Worm (Caenorhabditis elegans) whole organism, L2 larva: ENCODE data around the gene F14F7.4.

ENCODE experiments used
- R02D3.7 ChIP-seq: fragments of 150-350 bp; optimal IDR thresholded peaks from 2 replicates; lab custom pipeline; 2014; ENCODE audit warnings: missing biosample characterization, missing genetic modification characterization
- Y55F3AM.14 ChIP-seq: fragments of 200-800 bp; sonication (Bioruptor generic); optimal IDR thresholded peaks from 2 replicates; lab custom pipeline; 2018; ENCODE audit warnings: mild to moderate bottlenecking, missing genetic modification characterization, missing compliant biosample characterization
- ZK546.5 ChIP-seq: sonication (generic microtip); optimal IDR thresholded peaks from 2 replicates; lab custom pipeline; 2017; ENCODE audit warnings: missing biosample characterization, missing genetic modification characterization
- blmp-1 ChIP-seq: sonication (generic microtip); optimal IDR thresholded peaks from 2 replicates; lab custom pipeline; 2017; ENCODE audit warnings: missing genetic modification characterization, mild to moderate bottlenecking, missing compliant biosample characterization, antibody characterized with exemption, moderate library complexity; ENCODE audit not compliant: insufficient read depth
- crh-2 ChIP-seq: sonication (generic microtip); optimal IDR thresholded peaks from 2 replicates; lab custom pipeline; 2017; ENCODE audit warnings: missing biosample characterization, missing genetic modification characterization
- mab-5 ChIP-seq: fragments of 150-350 bp; optimal IDR thresholded peaks from 2 replicates; lab custom pipeline; 2014; ENCODE audit warnings: missing biosample characterization, missing genetic modification characterization

Gene F14F7.4

ce11 chrIII:12978473-12979174, 50.9 kb downstream of the F14F7.4 start, which contains the start of the genes ubq-2 and frg-1 (continued):
- TF ChIP-seq Y55F3AM.14 (GFP tag; lab: Kevin White, UChicago), result no peak
- peak; percentile 37 for TF ChIP-seq ZK546.5
- peak; percentile 87 for TF ChIP-seq crh-2 (tag; lab: Kevin White, UChicago)
- TF ChIP-seq blmp-1, result no peak
- TF ChIP-seq mab-5 (tag; lab: Kevin White, UChicago), result peak; percentile 78
- peak; percentile 100 for TF ChIP-seq R02D3.7 (tag; lab: Kevin White, UChicago)
